Worm (Caenorhabditis elegans) whole organism, L1 larva: Measurements from ENCODE around the gene F20D6.1.

Source experiments
- blmp-1 ChIP-seq: fragments of 150-350 bp; optimal IDR thresholded peaks from 2 replicates; lab custom pipeline; 2014; ENCODE audit warnings: missing biosample characterization, missing genetic modification characterization
- ceh-8 ChIP-seq: fragments of 200-800 bp; sonication (Bioruptor generic); optimal IDR thresholded peaks from 2 replicates; lab custom pipeline; 2018; ENCODE audit warnings: mild to moderate bottlenecking, missing genetic modification characterization, moderate library complexity, missing compliant biosample characterization
- ceh-82 ChIP-seq, 3 experiments: fragments of 150-350 bp in 1 of 3; sonication (generic microtip) in 2 of 3; optimal IDR thresholded peaks; 2 replicates each; lab custom pipeline; 2014 to 2017; ENCODE audit warnings: missing biosample characterization in 3 of 3, missing genetic modification characterization in 3 of 3
- ceh-88 ChIP-seq: fragments of 200-800 bp; sonication (Bioruptor generic); IDR thresholded peaks from 2 replicates; pipeline ENCODE4 v1.3.6; 2022; ENCODE audit warnings: missing genetic modification characterization, missing compliant biosample characterization
- dsc-1 ChIP-seq: sonication (generic microtip); optimal IDR thresholded peaks from 2 replicates; lab custom pipeline; 2016; ENCODE audit warnings: mild to moderate bottlenecking, missing genetic modification characterization, missing compliant biosample characterization
- efl-1 ChIP-seq, 4 experiments: fragments of 150-350 bp; optimal IDR thresholded peaks in 3 of 4; peaks in 1 of 4; 1 replicate in 1 of 4; 2 replicates in 3 of 4; lab custom pipeline; 2014; ENCODE audit warnings: missing biosample characterization in 2 of 4, missing genetic modification characterization in 2 of 4, missing genetic modification reagents in 2 of 4
- efl-3 ChIP-seq: fragments of 200-800 bp; sonication (Bioruptor generic); optimal IDR thresholded peaks from 2 replicates; lab custom pipeline; 2018; ENCODE audit warnings: mild to moderate bottlenecking, missing genetic modification characterization, missing compliant biosample characterization
- elt-3 ChIP-seq, 6 experiments: fragments of 150-350 bp in 1 of 6; sonication (generic microtip); optimal IDR thresholded peaks; 2 replicates each; lab custom pipeline; 2017 to 2018; ENCODE audit warnings: missing biosample characterization in 6 of 6, missing genetic modification characterization in 6 of 6, inconsistent platforms in 1 of 6
- fkh-4 ChIP-seq: sonication (generic microtip); optimal IDR thresholded peaks from 2 replicates; lab custom pipeline; 2016; ENCODE audit warnings: missing compliant biosample characterization, missing genetic modification characterization, borderline replicate concordance
- fkh-8 ChIP-seq: sonication (generic microtip); optimal IDR thresholded peaks from 2 replicates; lab custom pipeline; 2016; ENCODE audit warnings: mild to moderate bottlenecking, missing genetic modification characterization, missing compliant biosample characterization
- fos-1 ChIP-seq: fragments of 150-350 bp; optimal IDR thresholded peaks from 2 replicates; lab custom pipeline; 2014; ENCODE audit warnings: missing biosample characterization, missing genetic modification characterization
- grh-1 ChIP-seq: fragments of 200-800 bp; sonication (Bioruptor generic); IDR thresholded peaks from 2 replicates; pipeline ENCODE4 v1.3.6; 2022; ENCODE audit warnings: missing genetic modification reagents, missing genetic modification characterization, missing compliant biosample characterization
- hlh-4 ChIP-seq: sonication (generic microtip); optimal IDR thresholded peaks from 2 replicates; lab custom pipeline; 2016; ENCODE audit warnings: mild to moderate bottlenecking, missing genetic modification characterization, missing compliant biosample characterization
- isw-1 ChIP-seq: fragments of 200-800 bp; sonication (Bioruptor generic); IDR thresholded peaks from 2 replicates; pipeline ENCODE4 v1.3.6; 2022; ENCODE audit warnings: missing genetic modification characterization, missing compliant biosample characterization
- lin-14 ChIP-seq: fragments of 200-800 bp; sonication (Bioruptor generic); optimal IDR thresholded peaks from 2 replicates; lab custom pipeline; 2018; ENCODE audit warnings: mild to moderate bottlenecking, missing genetic modification characterization, moderate library complexity, missing compliant biosample characterization
- lir-3 ChIP-seq: sonication (generic microtip); optimal IDR thresholded peaks from 2 replicates; lab custom pipeline; 2016; ENCODE audit warnings: mild to moderate bottlenecking, missing genetic modification characterization, moderate library complexity, missing compliant biosample characterization; ENCODE audit not compliant: poor library complexity
- mep-1 ChIP-seq: fragments of 150-350 bp; optimal IDR thresholded peaks from 2 replicates; lab custom pipeline; 2014; ENCODE audit warnings: missing biosample characterization, missing genetic modification characterization
- nhr-12 ChIP-seq: sonication (generic microtip); optimal IDR thresholded peaks from 2 replicates; lab custom pipeline; 2017; ENCODE audit warnings: missing biosample characterization, missing genetic modification characterization
- nhr-19 ChIP-seq: fragments of 200-800 bp; sonication (Bioruptor generic); conservative IDR thresholded peaks from 2 replicates; pipeline ENCODE4 v1.3.6; 2022; ENCODE audit warnings: missing genetic modification characterization, missing compliant biosample characterization
- nhr-20 ChIP-seq: sonication (generic microtip); optimal IDR thresholded peaks from 2 replicates; lab custom pipeline; 2016; ENCODE audit warnings: mild to moderate bottlenecking, missing genetic modification characterization, missing compliant biosample characterization
- nhr-237 ChIP-seq: fragments of 150-350 bp; optimal IDR thresholded peaks from 2 replicates; lab custom pipeline; 2014; ENCODE audit warnings: missing biosample characterization, missing genetic modification characterization
- nhr-28 ChIP-seq: fragments of 150-350 bp; optimal IDR thresholded peaks from 2 replicates; lab custom pipeline; 2014; ENCODE audit warnings: missing biosample characterization, missing genetic modification characterization
- nhr-47 ChIP-seq: sonication (generic microtip); optimal IDR thresholded peaks from 2 replicates; lab custom pipeline; 2016; ENCODE audit warnings: mild to moderate bottlenecking, missing genetic modification characterization, moderate library complexity, missing compliant biosample characterization
- nhr-71 ChIP-seq: sonication (generic microtip); optimal IDR thresholded peaks from 2 replicates; lab custom pipeline; 2016; ENCODE audit warnings: mild to moderate bottlenecking, missing genetic modification characterization, moderate library complexity, missing compliant biosample characterization
- nhr-76 ChIP-seq: sonication (generic microtip); optimal IDR thresholded peaks from 2 replicates; lab custom pipeline; 2017; ENCODE audit warnings: missing biosample characterization, missing genetic modification characterization
- nhr-77 ChIP-seq: fragments of 150-350 bp; optimal IDR thresholded peaks from 2 replicates; lab custom pipeline; 2014; ENCODE audit warnings: missing biosample characterization, missing genetic modification characterization
- nhr-84 ChIP-seq: sonication (generic microtip); optimal IDR thresholded peaks from 2 replicates; lab custom pipeline; 2017; ENCODE audit warnings: missing biosample characterization, missing genetic modification characterization
- nhr-85 ChIP-seq: sonication (generic microtip); peaks from one replicate; lab custom pipeline; 2016; ENCODE audit warnings: missing genetic modification characterization, inconsistent platforms, missing compliant biosample characterization
- nhr-90 ChIP-seq: sonication (generic microtip); optimal IDR thresholded peaks from 2 replicates; lab custom pipeline; 2016; ENCODE audit warnings: mild to moderate bottlenecking, missing genetic modification characterization, missing compliant biosample characterization; ENCODE audit not compliant: poor library complexity
- pag-3 ChIP-seq: sonication (generic microtip); optimal IDR thresholded peaks from 2 replicates; lab custom pipeline; 2017; ENCODE audit warnings: missing genetic modification characterization, mild to moderate bottlenecking, missing compliant biosample characterization, antibody characterized with exemption, borderline replicate concordance; ENCODE audit not compliant: insufficient read depth
- rnt-1 ChIP-seq: sonication (generic microtip); optimal IDR thresholded peaks from 2 replicates; lab custom pipeline; 2016; ENCODE audit warnings: mild to moderate bottlenecking, missing genetic modification characterization, moderate library complexity, missing compliant biosample characterization
- snu-23 ChIP-seq: sonication (generic microtip); optimal IDR thresholded peaks from 2 replicates; lab custom pipeline; 2016; ENCODE audit warnings: missing genetic modification characterization, missing compliant biosample characterization
- sox-4 ChIP-seq: sonication (generic microtip); optimal IDR thresholded peaks from 2 replicates; lab custom pipeline; 2016; ENCODE audit warnings: missing genetic modification characterization, missing compliant biosample characterization
- sptf-1 ChIP-seq: fragments of 150-350 bp; optimal IDR thresholded peaks from 2 replicates; lab custom pipeline; 2014; ENCODE audit warnings: missing biosample characterization, missing genetic modification characterization
- swsn-7 ChIP-seq: sonication (generic microtip); optimal IDR thresholded peaks from 2 replicates; lab custom pipeline; 2016; ENCODE audit warnings: missing genetic modification characterization, missing compliant biosample characterization
- tbx-2 ChIP-seq: sonication (generic microtip); optimal IDR thresholded peaks from 2 replicates; lab custom pipeline; 2016; ENCODE audit warnings: missing genetic modification characterization, missing compliant biosample characterization
- unc-130 ChIP-seq: fragments of 150-350 bp; optimal IDR thresholded peaks from 2 replicates; lab custom pipeline; 2017; ENCODE audit warnings: missing biosample characterization, missing genetic modification characterization, inconsistent platforms
- unc-30 ChIP-seq: sonication (generic microtip); optimal IDR thresholded peaks from 2 replicates; lab custom pipeline; 2017; ENCODE audit warnings: missing biosample characterization, missing genetic modification characterization
- unc-86 ChIP-seq: sonication (generic microtip); optimal IDR thresholded peaks from 2 replicates; lab custom pipeline; 2016; ENCODE audit warnings: missing genetic modification characterization, missing compliant biosample characterization
- unc-98 ChIP-seq: fragments of 200-800 bp; sonication (Bioruptor generic); IDR thresholded peaks from 2 replicates; pipeline ENCODE4 v1.3.6; 2022; ENCODE audit warnings: missing genetic modification characterization, missing compliant biosample characterization
- vab-15 ChIP-seq: sonication (generic microtip); optimal IDR thresholded peaks from 2 replicates; lab custom pipeline; 2017; ENCODE audit warnings: missing genotype, mild to moderate bottlenecking, missing genetic modification characterization, missing compliant biosample characterization
- zip-4 ChIP-seq: fragments of 200-800 bp; sonication (Bioruptor generic); optimal IDR thresholded peaks from 2 replicates; lab custom pipeline; 2018; ENCODE audit warnings: mild to moderate bottlenecking, missing genetic modification characterization, moderate library complexity, missing compliant biosample characterization
- ztf-4 ChIP-seq: fragments of 150-350 bp; optimal IDR thresholded peaks from 2 replicates; lab custom pipeline; 2014; ENCODE audit warnings: missing biosample characterization, missing genetic modification characterization

The F20D6.1 gene

DNA sequence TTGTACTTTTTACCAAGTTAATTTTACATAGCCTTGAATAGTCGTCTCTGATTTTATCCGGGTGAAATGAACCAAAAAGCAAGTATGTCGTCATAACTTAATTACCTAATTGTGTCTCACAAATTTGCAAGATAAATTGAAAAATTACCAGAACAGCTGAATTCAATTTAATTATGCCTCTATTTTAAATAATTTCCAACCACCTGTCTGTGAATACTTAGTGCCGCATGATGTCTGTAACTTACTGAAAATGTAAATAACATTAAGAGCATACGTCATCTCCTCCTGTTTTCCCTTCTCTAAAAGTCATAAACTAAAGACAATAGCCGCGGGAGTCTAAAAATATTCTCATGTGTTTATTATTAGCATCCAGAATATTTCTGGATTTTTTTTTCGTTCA is 20.2 kb upstream of the F20D6.1 start:
- TF ChIP-seq fkh-8 (tag; lab: Kevin White, UChicago) (peak; percentile 52), unc-30 (tag; lab: Kevin White, UChicago) (no peak), tbx-2 (no peak), ceh-8 (GFP tag; lab: Kevin White, UChicago) (peak; percentile 74), hlh-4 (tag; lab: Kevin White, UChicago) (peak; percentile 77), dsc-1 (tag; lab: Kevin White, UChicago) (peak; percentile 49), nhr-237 (tag; lab: Kevin White, UChicago) (no peak), zip-4 (no peak), nhr-47 (peak; percentile 53), ztf-4 (no peak), efl-1 (optimal IDR thresholded peaks at IDR 0.05; lab: Kevin White, UChicago) (no peak), efl-1 (GFP tag; optimal IDR thresholded peaks at IDR 0.05 in 1 of 2; lab: Kevin White, UChicago) (no peak), nhr-71 (tag; lab: Kevin White, UChicago) (peak; percentile 41), unc-86 (no peak), fos-1 (no peak)

DNA sequence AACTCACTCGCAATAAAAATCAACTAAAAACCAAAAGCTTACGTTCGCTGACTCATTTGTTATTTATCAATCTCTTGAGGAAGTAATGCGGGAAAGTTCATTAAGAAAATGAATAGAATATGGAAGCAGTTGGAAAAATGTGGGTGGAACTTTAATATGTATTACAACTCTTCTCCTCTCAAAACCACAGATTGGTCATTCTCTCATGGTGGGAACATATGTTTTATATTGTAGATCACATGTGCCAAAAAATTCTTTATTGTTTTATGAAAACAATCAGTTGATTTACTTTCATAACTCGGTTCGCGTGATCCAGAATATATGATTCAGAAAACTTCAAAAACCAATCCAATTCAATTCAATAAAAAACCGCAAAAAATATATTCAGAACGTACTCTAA is 18.8 kb upstream of the F20D6.1 start:
- TF ChIP-seq dsc-1 (tag; lab: Kevin White, UChicago) (peak; percentile 91), nhr-84 (tag; lab: Kevin White, UChicago) (no peak), sptf-1 (tag; lab: Kevin White, UChicago) (no peak), fkh-4 (tag; lab: Kevin White, UChicago) (peak; percentile 69), grh-1 (GFP tag; lab: Robert Waterston, UW) (no peak)

DNA sequence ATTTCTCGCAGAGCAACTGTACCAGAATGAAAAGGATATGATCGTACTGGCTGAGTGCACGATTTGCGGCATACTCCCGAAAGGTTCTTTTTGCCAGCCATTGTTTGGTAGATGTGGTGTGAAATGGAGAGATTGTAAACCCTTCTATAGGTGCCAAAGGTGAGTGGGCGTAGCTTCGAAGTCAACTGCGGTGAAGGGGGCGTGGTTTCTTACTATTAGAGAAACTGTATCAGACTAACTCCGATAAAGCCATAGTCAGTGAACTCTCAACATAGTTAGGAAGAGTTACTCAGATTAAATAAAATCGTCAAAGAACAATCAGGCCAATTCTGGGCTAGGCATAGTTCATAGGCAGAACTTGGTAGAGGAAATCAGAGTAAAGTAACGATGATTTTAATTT is 13.2 kb upstream of the F20D6.1 start, which contains the start of gene F20D6.9:
F20D6.9 (minus strand) TSS at position 101 of the 400 bp plus-strand sequence.
- TF ChIP-seq vab-15, result no peak
- TF ChIP-seq efl-3, result no peak
- no peak for TF ChIP-seq ceh-8 (GFP tag; lab: Kevin White, UChicago)
- TF ChIP-seq nhr-12, result no peak
- TF ChIP-seq lir-3 (tag; lab: Kevin White, UChicago), result no peak
- TF ChIP-seq elt-3 (tag; optimal IDR thresholded peaks at IDR 0.05; lab: Kevin White, UChicago), result no peak
- TF ChIP-seq, all 84 proteins: peak for 0

DNA sequence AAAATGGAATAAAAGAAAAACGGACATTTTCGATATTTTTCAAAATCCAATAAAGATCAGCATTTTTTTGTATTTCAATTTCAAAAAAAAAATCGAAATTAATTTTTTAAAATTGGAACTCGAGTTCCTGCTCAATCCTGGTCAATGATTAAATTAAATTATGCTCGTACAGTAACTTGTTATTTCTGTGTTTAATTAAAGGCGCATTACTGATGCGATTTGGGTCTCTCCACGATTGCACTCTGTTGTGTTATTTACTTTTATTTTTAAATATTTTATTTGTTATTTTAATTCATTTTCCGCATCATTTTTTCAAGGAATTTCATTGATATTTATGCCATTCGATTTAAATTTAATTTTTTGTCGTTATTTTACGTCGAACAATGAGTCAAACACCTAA is 12.3 kb upstream of the F20D6.1 start:
- TF ChIP-seq ceh-8 (GFP tag; lab: Kevin White, UChicago) (no peak), pag-3 (tag; lab: Kevin White, UChicago) (no peak), unc-130 (tag; lab: Kevin White, UChicago) (no peak), nhr-28 (tag; lab: Kevin White, UChicago) (no peak), nhr-12 (no peak)

DNA sequence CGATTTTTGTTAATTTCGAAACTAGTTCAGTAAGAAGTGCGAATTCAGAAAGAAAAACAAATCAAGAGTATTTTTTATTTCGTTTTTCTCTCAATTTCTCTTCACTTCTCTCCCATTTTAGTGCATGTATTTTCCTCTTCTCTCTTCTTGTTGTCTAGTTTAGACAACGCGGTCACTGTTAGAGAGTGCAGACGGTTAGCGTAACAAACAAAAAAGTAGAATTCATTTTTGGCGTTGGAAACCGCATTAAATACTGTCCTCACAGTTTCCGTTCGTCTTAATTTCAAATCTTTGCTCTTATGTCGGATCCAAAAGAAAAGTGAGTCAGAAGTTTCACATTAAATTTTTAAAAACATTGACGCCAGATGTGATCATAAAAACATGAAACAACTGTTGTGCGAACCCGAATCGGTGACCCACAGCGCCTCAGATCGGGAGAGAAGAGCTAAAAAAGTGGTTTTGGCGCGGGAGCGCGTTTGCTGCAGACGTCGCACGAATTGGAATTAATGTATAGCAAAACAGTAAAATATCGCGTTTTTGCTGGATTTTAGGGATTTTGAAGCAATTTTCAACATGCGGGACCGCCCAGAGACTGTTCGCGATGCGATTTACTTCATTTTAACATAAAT is 11.5 kb upstream of the F20D6.1 start, which contains the start of gene srp-7:
srp-7 (plus strand) TSS at position 213 of the 629 bp plus-strand sequence.
- TF ChIP-seq elt-3 (tag; optimal IDR thresholded peaks at IDR 0.05; lab: Kevin White, UChicago) (no peak), unc-98 (peak; percentile 42; the same call in 1 of the 2 replicates), nhr-12 (no peak), nhr-71 (tag; lab: Kevin White, UChicago) (peak; percentile 32), snu-23 (GFP tag; lab: Kevin White, UChicago) (peak; percentile 9), nhr-20 (tag; lab: Kevin White, UChicago) (peak; percentile 35), sox-4 (tag; lab: Kevin White, UChicago) (no peak), tbx-2 (no peak), swsn-7 (tag; lab: Kevin White, UChicago) (no peak), unc-86 (no peak), mep-1 (tag; lab: Kevin White, UChicago) (peak; percentile 34), rnt-1 (tag; lab: Kevin White, UChicago) (peak; percentile 58), ceh-88 (GFP tag; lab: Robert Waterston, UW) (0 out of 2 replicates have a peak, but pooled peaks have one; percentile 19), lin-14 (GFP tag; lab: Kevin White, UChicago) (peak; percentile 68), ceh-82 (tag; optimal IDR thresholded peaks at IDR 0.05; lab: Kevin White, UChicago) (peak in 1 of 3 experiments; percentile 28), nhr-77 (tag; lab: Kevin White, UChicago) (no peak), nhr-76 (tag; lab: Kevin White, UChicago) (no peak), isw-1 (GFP tag; lab: Robert Waterston, UW) (peak; percentile 12; the same call in 1 of the 2 replicates), dsc-1 (tag; lab: Kevin White, UChicago) (no peak), nhr-90 (tag; lab: Kevin White, UChicago) (no peak), nhr-85 (tag; lab: Kevin White, UChicago) (peak; percentile 40), nhr-19 (peak; percentile 74), blmp-1 (tag; lab: Kevin White, UChicago) (peak; percentile 56)
- TF ChIP-seq, all 84 proteins: peak for 13
